Fruit fly (Drosophila melanogaster) Kc167 (cell line): ENCODE measurements around the gene Clbn.
A peak's percentile ranks its signal among the peaks of the same experiment; 100 is the strongest.
"Not testable (repeated sequence)": the region's sequence is repeated elsewhere in the genome, so short reads cannot be mapped to it uniquely, and the experiment has no call there.

Source experiments
- Myc ChIP-seq: fragments of >200 bp; optimal IDR thresholded peaks from 2 replicates; lab custom pipeline; 2017; ENCODE audit warnings: missing external identifiers
- Sin3A ChIP-seq: fragments of >200 bp; optimal IDR thresholded peaks from 2 replicates; lab custom pipeline; 2018; ENCODE audit warnings: missing external identifiers
- h ChIP-seq: fragments of >200 bp; optimal IDR thresholded peaks from 3 replicates; lab custom pipeline; 2018; ENCODE audit warnings: missing external identifiers
- insv ChIP-seq: fragments of >200 bp; optimal IDR thresholded peaks from 3 replicates; lab custom pipeline; 2018; ENCODE audit warnings: missing external identifiers
- psq ChIP-seq: fragments of >200 bp; optimal IDR thresholded peaks from 2 replicates; lab custom pipeline; 2017; ENCODE audit warnings: missing external identifiers
- ttk ChIP-seq: sonication (Bioruptor generic); optimal IDR thresholded peaks from 2 replicates; lab custom pipeline; 2017; ENCODE audit warnings: missing external identifiers

Gene Clbn

DNA sequence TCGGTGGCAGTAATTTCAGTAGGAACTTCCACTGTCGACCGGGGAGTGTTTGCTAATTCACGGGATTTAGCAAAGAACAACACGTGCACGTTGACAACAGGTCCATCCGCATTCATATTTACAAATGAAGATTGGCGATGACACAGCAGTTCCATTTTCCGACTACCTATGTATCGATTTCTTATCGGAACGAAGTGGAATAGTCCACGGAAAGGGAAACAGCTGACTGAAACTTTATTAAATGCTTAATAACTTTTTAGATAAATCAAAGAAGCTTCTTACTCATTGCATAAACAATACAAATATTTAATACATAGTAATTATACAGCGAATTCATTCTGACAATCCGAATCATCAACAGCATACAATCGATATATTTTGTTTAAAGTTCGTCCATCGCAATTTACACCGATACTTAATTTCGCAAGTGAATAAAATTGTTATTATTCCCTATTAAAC, at the start of gene Clbn, which contains the start of the genes Mocs2A and Mocs2B:
Gene Clbn, plus strand, starts transcription at position 272 of the 459 bp plus-strand sequence.
Gene Mocs2A, minus strand, starts transcription at position 129 of the 459 bp plus-strand sequence.
Gene Mocs2B, minus strand, starts transcription at position 129 of the 459 bp plus-strand sequence.
- TF ChIP-seq insv (no peak), Sin3A (lab: Kevin White, UChicago) (no peak), Myc (lab: Kevin White, UChicago) (no peak), ttk (lab: Kevin White, UChicago) (no peak), psq (lab: Kevin White, UChicago) (no peak), h (lab: Kevin White, UChicago) (no peak)

DNA sequence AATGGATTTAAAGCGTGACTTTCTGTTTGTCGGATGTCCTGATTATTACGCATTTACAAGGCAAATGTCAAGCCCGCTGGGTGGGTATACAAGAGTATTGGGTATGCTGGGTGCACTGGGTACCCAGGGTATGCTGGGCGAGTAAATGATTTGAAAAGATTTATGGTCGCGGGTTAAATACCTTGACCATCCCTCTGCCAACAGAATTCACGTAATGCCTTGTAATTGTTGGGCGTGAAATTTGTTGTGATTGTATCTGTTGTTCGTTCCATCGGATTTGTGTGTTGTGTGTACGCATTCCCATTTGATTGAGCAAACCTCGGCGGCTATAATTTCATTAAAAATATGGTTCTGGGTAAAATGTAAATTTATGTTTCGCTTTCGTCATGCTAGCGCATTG, 48.6 kb upstream of the Clbn start:
- no peak for TF ChIP-seq Sin3A (lab: Kevin White, UChicago)
- TF ChIP-seq insv = no peak
- no peak for TF ChIP-seq h (lab: Kevin White, UChicago)
- TF ChIP-seq psq (lab: Kevin White, UChicago) = no peak
- no peak for TF ChIP-seq Myc (lab: Kevin White, UChicago)
- no peak for TF ChIP-seq ttk (lab: Kevin White, UChicago)

DNA sequence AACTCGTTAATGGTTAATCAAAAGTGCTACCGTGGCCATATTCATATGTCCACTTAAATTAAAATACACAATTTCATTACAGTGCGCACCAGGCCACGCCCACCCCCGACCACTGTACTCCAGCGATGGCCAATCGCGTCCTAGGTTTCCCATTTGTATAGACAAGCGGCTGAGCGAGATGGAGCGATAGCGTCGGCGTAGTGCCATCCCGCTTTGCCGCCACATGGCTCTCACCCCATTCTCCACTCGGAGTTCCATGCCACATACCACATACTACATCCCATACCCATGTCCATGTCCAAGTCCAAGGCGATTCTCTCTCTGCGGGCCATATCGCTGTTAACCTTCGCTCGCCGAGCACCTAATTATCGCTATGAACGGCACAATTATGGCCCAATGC, 46.9 kb upstream of the Clbn start:
- TF ChIP-seq psq (lab: Kevin White, UChicago) = no peak
- TF ChIP-seq Myc (lab: Kevin White, UChicago) = no peak
- no peak for TF ChIP-seq ttk (lab: Kevin White, UChicago)
- no peak for TF ChIP-seq h (lab: Kevin White, UChicago)
- no peak for TF ChIP-seq insv
- no peak for TF ChIP-seq Sin3A (lab: Kevin White, UChicago)

DNA sequence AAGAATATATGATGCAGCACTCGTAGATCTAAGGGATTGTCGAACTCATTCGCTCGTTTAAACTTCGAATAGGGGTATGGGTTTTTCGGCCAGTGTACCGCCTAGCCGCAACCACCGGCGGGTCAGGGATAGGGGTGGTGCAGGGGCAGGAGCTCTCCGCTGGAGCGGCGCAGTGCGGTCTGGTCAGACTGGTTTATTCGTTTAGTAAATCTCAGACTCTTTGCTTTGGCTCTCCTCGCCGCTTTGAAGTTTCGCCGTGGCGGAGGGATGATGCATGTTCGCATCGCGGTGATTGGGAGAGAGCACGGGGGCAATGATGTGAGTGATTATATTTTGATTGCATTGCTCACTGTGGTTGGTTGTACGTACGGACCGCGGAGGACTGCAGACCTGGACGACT, 45.0 kb upstream of the Clbn start, which contains the start of gene fd96Ca:
Gene fd96Ca, plus strand, starts transcription at position 337 of the 400 bp plus-strand sequence.
- TF ChIP-seq ttk (lab: Kevin White, UChicago) (no peak), h (lab: Kevin White, UChicago) (no peak), Myc (lab: Kevin White, UChicago) (no peak), psq (lab: Kevin White, UChicago) (no peak), insv (no peak), Sin3A (lab: Kevin White, UChicago) (no peak)

DNA sequence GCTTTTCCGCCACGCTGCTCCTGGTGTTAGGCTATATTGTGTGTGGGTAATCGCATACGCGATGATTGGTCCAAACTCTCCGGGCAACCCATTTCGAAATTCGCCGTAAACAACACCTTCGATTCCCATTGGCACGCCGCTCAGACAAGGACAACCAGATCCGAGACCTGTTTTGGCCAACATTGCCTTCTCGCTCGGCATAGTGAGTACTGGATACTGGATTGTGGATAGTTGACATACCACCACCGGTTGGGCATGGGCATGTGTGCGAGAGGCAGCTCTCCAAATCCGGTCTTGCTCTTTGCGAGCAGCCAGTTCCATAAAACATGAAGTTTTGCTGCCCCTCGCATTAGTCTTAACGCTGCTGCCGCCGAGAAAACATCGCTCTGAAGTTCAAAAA, 32.7 kb upstream of the Clbn start, which contains the start of gene fd96Cb:
Gene fd96Cb, plus strand, starts transcription at position 374 of the 400 bp plus-strand sequence.
- TF ChIP-seq ttk (lab: Kevin White, UChicago) = no peak
- no peak for TF ChIP-seq h (lab: Kevin White, UChicago)
- TF ChIP-seq Myc (lab: Kevin White, UChicago) = no peak
- TF ChIP-seq Sin3A (lab: Kevin White, UChicago) = no peak

DNA sequence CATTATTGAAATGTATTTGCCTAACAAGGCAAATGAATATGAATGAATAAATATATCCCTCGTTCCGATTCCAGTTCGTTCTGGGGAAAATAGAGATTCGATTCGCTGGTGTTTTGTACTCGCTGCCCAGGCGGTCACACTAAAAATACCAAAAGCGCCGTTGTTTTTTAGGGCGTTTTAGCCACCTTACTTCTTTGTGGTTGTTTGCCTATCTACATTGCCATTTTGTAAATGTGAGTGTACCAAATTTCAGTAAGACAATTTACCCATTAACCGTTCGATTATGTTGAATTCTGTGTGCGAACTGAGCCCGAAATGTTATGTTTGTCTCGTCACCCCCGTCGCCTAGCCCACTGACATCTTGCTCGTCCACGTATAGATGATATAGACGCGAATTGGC, 29.8 kb upstream of the Clbn start, which contains the start of the genes CG33095 and CG33096:
Gene CG33095, plus strand, starts transcription at position 187 of the 400 bp plus-strand sequence.
Gene CG33096, plus strand, starts transcription at position 187 of the 400 bp plus-strand sequence.
- TF ChIP-seq h (lab: Kevin White, UChicago) (no peak), psq (lab: Kevin White, UChicago) (no peak), insv (no peak)

DNA sequence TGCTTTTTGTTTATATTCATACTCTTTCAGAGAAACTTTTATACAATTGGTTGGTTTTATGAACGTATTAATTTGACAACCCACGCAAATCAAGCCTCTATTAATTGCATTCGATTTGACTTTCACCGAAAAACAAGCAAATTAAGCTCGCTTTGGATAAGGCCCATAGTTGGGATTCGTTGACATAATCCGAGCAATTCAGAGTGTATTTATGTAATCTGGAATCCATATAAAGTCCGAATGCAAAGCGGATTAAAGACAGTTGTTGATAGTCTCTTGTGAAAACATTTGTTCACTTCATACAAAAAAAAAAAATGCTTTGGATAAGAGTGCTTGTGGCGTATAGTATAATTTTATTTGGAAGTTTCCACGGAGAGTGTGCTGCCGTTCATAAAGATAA, 25.0 kb upstream of the Clbn start, which contains the start of gene CG45095:
Gene CG45095, plus strand, starts transcription at position 301 of the 400 bp plus-strand sequence.
- TF ChIP-seq Sin3A (lab: Kevin White, UChicago) (no peak), psq (lab: Kevin White, UChicago) (no peak), h (lab: Kevin White, UChicago) (no peak), insv (no peak), Myc (lab: Kevin White, UChicago) (no peak), ttk (lab: Kevin White, UChicago) (no peak)

DNA sequence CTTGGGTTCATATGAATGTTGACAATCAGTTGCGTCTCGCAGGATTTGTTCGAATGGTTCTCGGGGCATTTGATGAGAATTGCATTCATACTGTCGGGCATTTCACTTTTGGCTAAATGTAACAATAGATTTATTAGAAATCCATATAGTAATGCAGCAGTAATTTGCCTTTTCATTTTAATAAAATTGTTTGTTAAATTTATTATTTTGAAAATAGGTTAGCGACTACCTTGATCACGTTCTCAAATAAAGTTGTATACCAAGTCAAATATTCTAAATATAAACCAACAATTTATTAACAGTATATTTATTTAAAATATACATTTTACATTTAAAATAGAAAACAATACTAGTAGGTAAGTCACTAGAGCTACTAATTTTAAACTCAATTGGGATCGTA, 18.4 kb upstream of the Clbn start, which contains the start of gene CG34027:
Gene CG34027, minus strand, starts transcription at position 101 of the 400 bp plus-strand sequence.
- no peak for TF ChIP-seq h (lab: Kevin White, UChicago)
- TF ChIP-seq psq (lab: Kevin White, UChicago) = no peak
- TF ChIP-seq Sin3A (lab: Kevin White, UChicago) = no peak
- no peak for TF ChIP-seq ttk (lab: Kevin White, UChicago)
- TF ChIP-seq Myc (lab: Kevin White, UChicago) = no peak
- no peak for TF ChIP-seq insv

DNA sequence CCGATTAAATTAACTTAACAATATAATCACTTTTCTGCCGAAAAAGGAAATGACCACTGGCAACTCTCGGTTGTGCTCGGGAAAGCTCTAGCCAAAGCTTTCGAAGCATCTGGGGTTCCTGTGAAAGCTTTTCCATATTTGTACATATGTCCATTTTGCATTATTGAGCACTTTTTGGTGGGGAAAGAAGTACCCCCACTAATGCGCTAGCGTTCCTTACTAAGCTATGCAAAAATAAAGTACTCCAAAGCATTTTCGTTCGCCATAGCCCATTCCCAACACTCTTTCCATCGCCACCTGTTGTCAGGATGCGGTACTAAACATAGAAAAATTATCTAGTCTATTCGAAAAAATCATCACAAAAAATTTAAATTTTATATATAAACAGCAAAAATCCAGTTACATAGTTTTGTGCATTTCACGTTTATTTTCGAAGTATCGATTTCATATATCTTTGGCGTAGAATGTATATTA, 14.8 kb upstream of the Clbn start, which contains the start of gene Nepl16:
Gene Nepl16, minus strand, starts transcription at position 51 of the 474 bp plus-strand sequence.
- TF ChIP-seq insv (no peak), ttk (lab: Kevin White, UChicago) (no peak), Sin3A (lab: Kevin White, UChicago) (no peak), h (lab: Kevin White, UChicago) (peak; percentile 80), Myc (lab: Kevin White, UChicago) (no peak)

DNA sequence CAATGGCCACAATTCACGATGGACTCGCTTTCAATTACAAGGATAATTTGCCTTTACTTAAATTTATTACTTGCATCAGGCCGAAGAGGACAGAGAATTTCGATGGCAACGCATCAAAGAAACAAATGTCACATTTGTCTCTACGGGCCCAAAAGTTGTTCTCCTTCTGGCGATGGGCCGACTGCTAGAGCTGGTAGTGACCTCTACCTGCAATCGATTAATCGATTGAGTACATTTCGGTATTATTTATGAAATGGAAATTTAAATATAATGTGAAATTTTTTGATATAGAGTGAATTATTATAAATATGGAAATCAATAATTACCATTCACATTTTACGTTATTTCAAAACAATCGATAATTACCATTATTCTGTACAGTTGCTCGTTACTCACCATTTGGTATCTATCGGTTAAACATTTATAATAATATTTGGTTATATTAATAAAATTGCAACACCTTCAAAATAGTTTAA, 4.5 kb upstream of the Clbn start, which contains the start of the genes CG31510 and TTLL5:
Gene CG31510, minus strand, starts transcription at position 185 of the 476 bp plus-strand sequence.
Gene TTLL5, minus strand, starts transcription at position 185 of the 476 bp plus-strand sequence.
- TF ChIP-seq Myc (lab: Kevin White, UChicago) (no peak), insv (no peak), h (lab: Kevin White, UChicago) (no peak), Sin3A (lab: Kevin White, UChicago) (peak; percentile 19), psq (lab: Kevin White, UChicago) (no peak), ttk (lab: Kevin White, UChicago) (no peak)

DNA sequence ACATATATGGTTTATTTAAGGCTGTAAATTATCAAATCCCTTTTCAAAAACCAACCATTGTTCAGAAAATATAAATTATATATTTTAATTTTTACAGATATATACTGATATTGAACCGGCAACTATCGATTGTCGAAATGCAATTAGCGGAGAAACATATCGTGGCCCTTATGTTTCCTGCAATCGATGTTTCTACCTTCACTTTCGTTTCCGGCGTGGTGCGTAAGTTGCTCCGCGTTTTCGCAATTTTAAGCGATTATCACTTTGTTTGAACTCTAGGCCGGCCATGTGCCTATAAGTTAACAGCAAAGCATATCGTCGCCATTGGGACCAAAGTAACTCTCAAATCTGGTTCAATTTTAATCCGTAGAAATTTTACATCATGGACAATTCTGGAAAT, 4.0 kb upstream of the Clbn start, which contains the start of gene vig2:
Gene vig2, plus strand, starts transcription at position 112 of the 400 bp plus-strand sequence.
- TF ChIP-seq Sin3A, h, psq (lab: Kevin White, UChicago): not testable (repeated sequence)
